Worm (Caenorhabditis elegans): Measurements from ENCODE around the gene srx-90.

ce11 chrV:11593888-11594287 lies 13.0 kb downstream of the srx-90 start:
- TF ChIP-seq him-1 (tag; optimal IDR thresholded peaks at IDR 0.05) = no peak
- TF ChIP-seq W03F9.2 (tag; optimal IDR thresholded peaks at IDR 0.05) = no peak
- TF ChIP-seq dao-5 (tag; optimal IDR thresholded peaks at IDR 0.05) = no peak
